Fruit fly (Drosophila melanogaster): ENCODE data around the gene Or85f.

dm6 chr3R:9428988-9429387, 31.0 kb downstream of the Or85f start:
- no peak for TF ChIP-seq gl (tag; optimal IDR thresholded peaks at IDR 0.05)
- TF ChIP-seq D1 (tag; optimal IDR thresholded peaks at IDR 0.05): no peak
- TF ChIP-seq CG12605 (GFP tag; IDR thresholded peaks at IDR 0.05): no peak
- peak; percentile 7 for TF ChIP-seq CG14655 (GFP tag; optimal IDR thresholded peaks at IDR 0.05)
- TF ChIP-seq CG10348 (GFP tag; IDR thresholded peaks at IDR 0.05): no peak
- TF ChIP-seq EcR (GFP tag; optimal IDR thresholded peaks at IDR 0.05): no peak
- no peak for TF ChIP-seq CG9948 (tag; optimal IDR thresholded peaks at IDR 0.05)
- no peak for TF ChIP-seq CG13204 (GFP tag; optimal IDR thresholded peaks at IDR 0.05)
- peak; percentile 32; the same call in 1 of the 2 replicates for TF ChIP-seq Ets98B (GFP tag; IDR thresholded peaks at IDR 0.05)
- TF ChIP-seq CG8301 (tag; optimal IDR thresholded peaks at IDR 0.05): no peak
- peak; percentile 54 for TF ChIP-seq Snoo (tag; optimal IDR thresholded peaks at IDR 0.05)
- no peak for TF ChIP-seq CG32121 (GFP tag; IDR thresholded peaks at IDR 0.05)
- no peak for TF ChIP-seq rn (GFP tag; IDR thresholded peaks at IDR 0.05)

Data from whole organism, pupa.